Comparison of ENCODE assay signal across 4 fruit fly cellular contexts in the genomic region with DNA sequence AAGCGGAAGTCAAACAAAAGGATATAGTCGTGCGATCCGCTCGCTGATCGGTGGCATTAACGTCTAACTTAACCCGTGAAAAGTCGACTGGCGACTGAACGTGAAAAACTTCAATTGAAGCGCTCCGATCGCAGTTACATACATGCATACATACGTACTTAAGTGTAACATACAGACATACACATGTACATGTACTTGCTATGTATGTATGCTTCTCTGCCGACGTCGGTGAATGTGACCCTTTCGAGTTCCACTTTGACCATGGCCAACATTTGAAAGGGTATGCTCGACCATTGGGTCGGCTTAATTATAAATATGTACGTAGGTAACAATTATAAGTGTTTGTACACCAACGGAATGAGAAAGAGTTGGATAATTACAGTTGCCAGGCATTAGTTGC.
TF ChIP-seq lines count a peak whose summit lies in the region.

A gene (minus strand): TSS at position 101 of the 400 bp plus-strand sequence.

- TF ChIP-seq CTCF in whole organism, embryonic (GFP tag; optimal IDR thresholded peaks at IDR 0.05; lab: Kevin White, UChicago), result no peak

TF ChIP-seq in whole organism, 6 proteins besides CTCF, POLR2A, EP300 and RAD21:
- peak; percentile 47 for TF ChIP-seq pan (optimal IDR thresholded peaks at IDR 0.05; lab: Kevin White, UChicago)
- TF ChIP-seq psq (optimal IDR thresholded peaks at IDR 0.05; lab: Kevin White, UChicago), result no peak

TF ChIP-seq in whole organism, embryonic, 481 proteins besides CTCF, POLR2A, EP300 and RAD21 (continues in another document):
- TF ChIP-seq tio (GFP tag; optimal IDR thresholded peaks at IDR 0.05; lab: Kevin White, UChicago) (no peak), CG32532 (GFP tag; IDR thresholded peaks at IDR 0.05; lab: Robert Waterston, UW) (no peak), CG14710 (tag; optimal IDR thresholded peaks at IDR 0.05; lab: Kevin White, UChicago) (peak; percentile 3), psq (GFP tag; optimal IDR thresholded peaks at IDR 0.05; lab: Kevin White, UChicago) (no peak), Jarid2 (GFP tag; optimal IDR thresholded peaks at IDR 0.05; lab: Kevin White, UChicago) (no peak), prd (optimal IDR thresholded peaks at IDR 0.05; lab: Kevin White, UChicago) (no peak), prd (GFP tag; IDR thresholded peaks at IDR 0.05; lab: Robert Waterston, UW) (peak; percentile 4; the same call in 1 of the 3 replicates), CG7745 (tag; optimal IDR thresholded peaks at IDR 0.05; lab: Kevin White, UChicago) (no peak), CG10274 (GFP tag; optimal IDR thresholded peaks at IDR 0.05; lab: Kevin White, UChicago) (no peak), CG3281 (GFP tag; optimal IDR thresholded peaks at IDR 0.05; lab: Kevin White, UChicago) (no peak), CG18011 (GFP tag; optimal IDR thresholded peaks at IDR 0.05; lab: Kevin White, UChicago) (no peak), MESR4 (GFP tag; optimal IDR thresholded peaks at IDR 0.05; lab: Kevin White, UChicago) (no peak), D19B (GFP tag; optimal IDR thresholded peaks at IDR 0.05; lab: Kevin White, UChicago) (peak; percentile 33), Antp (GFP tag; optimal IDR thresholded peaks at IDR 0.05; lab: Kevin White, UChicago) (no peak), p53 (GFP tag; optimal IDR thresholded peaks at IDR 0.05; lab: Kevin White, UChicago) (no peak), CG18262 (tag; optimal IDR thresholded peaks at IDR 0.05; lab: Kevin White, UChicago) (peak; percentile 30), CG10565 (GFP tag; optimal IDR thresholded peaks at IDR 0.05; lab: Kevin White, UChicago) (no peak), Hr78 (GFP tag; optimal IDR thresholded peaks at IDR 0.05; lab: Kevin White, UChicago) (peak in 1 of 2 experiments; percentile 74), tll (GFP tag; optimal IDR thresholded peaks at IDR 0.05; lab: Kevin White, UChicago) (no peak), Vsx1 (GFP tag; optimal IDR thresholded peaks at IDR 0.05; lab: Kevin White, UChicago) (no peak), Fer3 (tag; optimal IDR thresholded peaks at IDR 0.05; lab: Kevin White, UChicago) (no peak), CG15601 (tag; optimal IDR thresholded peaks at IDR 0.05; lab: Kevin White, UChicago) (no peak), pho (GFP tag; optimal IDR thresholded peaks at IDR 0.05; lab: Kevin White, UChicago) (no peak), CG1603 (tag; optimal IDR thresholded peaks at IDR 0.05; lab: Kevin White, UChicago) (peak; percentile 5), peb (GFP tag; IDR thresholded peaks at IDR 0.05; lab: Robert Waterston, UW) (no peak), Med (GFP tag; lab: Kevin White, UChicago) (peak; percentile 16), zen (tag; optimal IDR thresholded peaks at IDR 0.05; lab: Kevin White, UChicago) (peak; percentile 10), gsb-n (tag; optimal IDR thresholded peaks at IDR 0.05; lab: Kevin White, UChicago) (no peak), CG10431 (GFP tag; optimal IDR thresholded peaks at IDR 0.05; lab: Kevin White, UChicago) (peak; percentile 31)

TF ChIP-seq in whole organism, prepupa, 60 proteins besides CTCF, POLR2A, EP300 and RAD21 (continues in another document):
- TF ChIP-seq Met (GFP tag; optimal IDR thresholded peaks at IDR 0.05; lab: Kevin White, UChicago), result peak; percentile 25
- no peak for TF ChIP-seq Smox (GFP tag; optimal IDR thresholded peaks at IDR 0.05; lab: Kevin White, UChicago)
- TF ChIP-seq OdsH (GFP tag; optimal IDR thresholded peaks at IDR 0.05; lab: Kevin White, UChicago), result no peak
- no peak for TF ChIP-seq Sox102F (GFP tag; optimal IDR thresholded peaks at IDR 0.05; lab: Kevin White, UChicago)
- no peak for TF ChIP-seq Lpt (GFP tag; optimal IDR thresholded peaks at IDR 0.05; lab: Kevin White, UChicago)
- no peak for TF ChIP-seq CG16779 (tag; optimal IDR thresholded peaks at IDR 0.05; lab: Kevin White, UChicago)
- TF ChIP-seq CG8319 (GFP tag; optimal IDR thresholded peaks at IDR 0.05; lab: Kevin White, UChicago), result no peak
- no peak for TF ChIP-seq esn (GFP tag; optimal IDR thresholded peaks at IDR 0.05; lab: Kevin White, UChicago)
- TF ChIP-seq CG34406 (GFP tag; optimal IDR thresholded peaks at IDR 0.05; lab: Kevin White, UChicago), result no peak
- no peak for TF ChIP-seq lz (GFP tag; optimal IDR thresholded peaks at IDR 0.05; lab: Kevin White, UChicago)
- TF ChIP-seq ss (GFP tag; optimal IDR thresholded peaks at IDR 0.05; lab: Kevin White, UChicago), result no peak
- TF ChIP-seq Eip78C (GFP tag; lab: Kevin White, UChicago), result peak; percentile 20
- no peak for TF ChIP-seq fd85E (GFP tag; optimal IDR thresholded peaks at IDR 0.05; lab: Kevin White, UChicago)
- TF ChIP-seq CG3919 (GFP tag; optimal IDR thresholded peaks at IDR 0.05; lab: Kevin White, UChicago), result no peak
- no peak for TF ChIP-seq fd59A (GFP tag; optimal IDR thresholded peaks at IDR 0.05; lab: Kevin White, UChicago)
- TF ChIP-seq CG1621 (tag; optimal IDR thresholded peaks at IDR 0.05; lab: Kevin White, UChicago), result no peak
- TF ChIP-seq fkh (GFP tag; optimal IDR thresholded peaks at IDR 0.05; lab: Kevin White, UChicago), result no peak
- no peak for TF ChIP-seq dsx (GFP tag; optimal IDR thresholded peaks at IDR 0.05; lab: Kevin White, UChicago; ENCODE audit: poor library complexity, severe bottlenecking)
- no peak for TF ChIP-seq spab (GFP tag; optimal IDR thresholded peaks at IDR 0.05; lab: Kevin White, UChicago)
- no peak for TF ChIP-seq CG11762 (GFP tag; optimal IDR thresholded peaks at IDR 0.05; lab: Kevin White, UChicago; ENCODE audit: insufficient read depth)
- no peak for TF ChIP-seq salr (GFP tag; optimal IDR thresholded peaks at IDR 0.05; lab: Kevin White, UChicago)
- no peak for TF ChIP-seq pdm3 (GFP tag; optimal IDR thresholded peaks at IDR 0.05; lab: Kevin White, UChicago)
- no peak for TF ChIP-seq CG3032 (tag; optimal IDR thresholded peaks at IDR 0.05; lab: Kevin White, UChicago)
- TF ChIP-seq CG6276 (GFP tag; optimal IDR thresholded peaks at IDR 0.05; lab: Kevin White, UChicago), result no peak
- TF ChIP-seq Blimp-1 (GFP tag; optimal IDR thresholded peaks at IDR 0.05; lab: Kevin White, UChicago), result no peak
- TF ChIP-seq CG8632 (GFP tag; optimal IDR thresholded peaks at IDR 0.05; lab: Kevin White, UChicago), result no peak
- TF ChIP-seq Eip93F (GFP tag; optimal IDR thresholded peaks at IDR 0.05; lab: Kevin White, UChicago), result no peak
- TF ChIP-seq cyc (GFP tag; optimal IDR thresholded peaks at IDR 0.05; lab: Kevin White, UChicago), result no peak
- no peak for TF ChIP-seq CG9139 (GFP tag; optimal IDR thresholded peaks at IDR 0.05; lab: Kevin White, UChicago)
- TF ChIP-seq CG32006 (GFP tag; optimal IDR thresholded peaks at IDR 0.05; lab: Kevin White, UChicago), result peak; percentile 41
- TF ChIP-seq Gug (GFP tag; IDR thresholded peaks at IDR 0.05; lab: Robert Waterston, UW), result no peak
- no peak for TF ChIP-seq Hr4 (GFP tag; optimal IDR thresholded peaks at IDR 0.05; lab: Kevin White, UChicago)

TF ChIP-seq in whole organism, pupa, 21 proteins besides CTCF, POLR2A, EP300 and RAD21:
- TF ChIP-seq gl (tag; optimal IDR thresholded peaks at IDR 0.05; lab: Kevin White, UChicago) (no peak), CG14655 (GFP tag; optimal IDR thresholded peaks at IDR 0.05; lab: Kevin White, UChicago) (peak; percentile 19), Pif1A (GFP tag; optimal IDR thresholded peaks at IDR 0.05; lab: Kevin White, UChicago) (no peak)
